Worm (Caenorhabditis elegans) whole organism, L4 larva: ENCODE results near the gene Y46G5A.47.

Source experiments
- ceh-82 ChIP-seq: sonication (generic microtip); optimal IDR thresholded peaks from 2 replicates; lab custom pipeline; 2017; ENCODE audit warnings: missing biosample characterization, missing genetic modification characterization
- cey-2 ChIP-seq: sonication (generic microtip); optimal IDR thresholded peaks from 3 replicates; lab custom pipeline; 2017; ENCODE audit warnings: missing genetic modification characterization, mild to moderate bottlenecking, missing compliant biosample characterization, antibody characterized with exemption, borderline replicate concordance; ENCODE audit not compliant: insufficient read depth
- daf-12 ChIP-seq: fragments of 150-350 bp; optimal IDR thresholded peaks from 2 replicates; lab custom pipeline; 2014; ENCODE audit warnings: missing biosample characterization, missing genetic modification reagents, missing genetic modification characterization
- dmd-8 ChIP-seq: fragments of 200-800 bp; sonication (Bioruptor generic); IDR thresholded peaks from 2 replicates; pipeline ENCODE4 v1.3.6; 2022; ENCODE audit warnings: missing genetic modification characterization, missing compliant biosample characterization
- nhr-11 ChIP-seq: fragments of 150-350 bp; optimal IDR thresholded peaks from 2 replicates; lab custom pipeline; 2014; ENCODE audit warnings: missing biosample characterization, missing genetic modification characterization
- nhr-237 ChIP-seq: sonication (generic microtip); optimal IDR thresholded peaks from 2 replicates; lab custom pipeline; 2017; ENCODE audit warnings: missing biosample characterization, missing genetic modification characterization
- spr-1 ChIP-seq: sonication (generic microtip); optimal IDR thresholded peaks from 2 replicates; lab custom pipeline; 2016; ENCODE audit warnings: mild to moderate bottlenecking, missing genetic modification characterization, missing compliant biosample characterization
- zip-11 ChIP-seq: fragments of 200-800 bp; sonication (Bioruptor generic); IDR thresholded peaks from 2 replicates; pipeline ENCODE4 v1.3.6; 2022; ENCODE audit warnings: missing genetic modification characterization, missing compliant biosample characterization

DNA sequence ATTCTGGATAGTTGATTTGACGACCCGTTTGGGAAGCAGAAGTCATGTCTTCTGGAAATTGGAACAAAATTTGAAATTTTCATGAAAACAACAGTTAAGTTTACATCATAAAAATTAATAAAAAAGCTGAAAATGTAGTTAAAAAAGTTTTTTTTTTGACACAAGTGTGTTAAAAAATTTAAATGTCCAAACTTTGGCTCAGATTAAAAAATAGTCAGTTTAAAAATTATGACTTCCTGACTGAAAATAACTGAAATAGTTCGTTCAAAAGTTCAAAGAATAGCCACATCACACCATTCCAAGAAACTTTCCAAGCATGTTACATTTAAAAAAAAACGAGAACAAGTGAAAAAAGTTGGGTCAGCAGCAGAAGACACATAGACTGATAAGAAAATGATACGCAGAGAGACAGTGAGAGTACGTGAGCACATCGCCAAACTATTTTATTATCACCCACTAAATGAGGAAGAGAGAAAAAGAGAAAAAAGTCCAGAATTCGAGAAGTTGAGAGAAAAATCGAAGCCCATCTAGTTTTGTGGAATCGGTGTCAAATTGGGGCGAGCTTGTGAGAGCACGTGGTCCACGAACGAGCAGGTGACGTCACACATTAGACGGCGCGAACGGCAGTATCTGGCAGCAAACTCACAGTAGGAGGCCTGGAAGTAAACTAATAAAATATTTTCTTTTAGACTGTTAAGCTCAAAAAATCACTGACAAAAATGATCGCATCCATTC is 11.5 kb upstream of the Y46G5A.47 start, which contains the start of gene acl-7:
- TF ChIP-seq zip-11 (GFP tag; lab: Robert Waterston, UW) (no peak), cey-2 (tag; lab: Kevin White, UChicago) (no peak), nhr-237 (no peak), spr-1 (tag; lab: Kevin White, UChicago) (no peak), nhr-11 (tag; lab: Kevin White, UChicago) (no peak), dmd-8 (no peak), daf-12 (no peak), ceh-82 (no peak)
